Worm (Caenorhabditis elegans): ENCODE measurements around the gene K06G5.1.

DNA sequence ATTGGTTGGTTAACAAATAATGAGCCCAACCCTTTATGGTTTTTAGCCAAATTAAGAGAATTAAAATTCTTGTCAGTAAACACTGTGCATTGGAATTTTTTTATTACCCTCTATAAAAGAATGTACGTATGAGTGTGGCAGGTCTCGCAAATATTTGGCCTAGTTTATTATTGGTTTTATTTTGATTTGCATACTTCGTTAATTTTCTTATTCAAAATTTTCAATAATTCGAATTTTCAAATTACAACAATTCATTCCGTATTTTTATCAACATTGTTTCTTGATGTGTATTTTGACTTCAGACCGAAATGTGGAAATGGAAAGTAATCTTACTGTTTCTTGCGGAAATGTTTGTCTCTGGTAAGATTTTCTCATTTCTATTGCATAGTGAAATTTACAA lies 42.9 kb downstream of the K06G5.1 start, which contains the start of gene E02H4.4:
- TF ChIP-seq ets-7 (tag; optimal IDR thresholded peaks at IDR 0.05) (no peak), B0310.2 (tag; optimal IDR thresholded peaks at IDR 0.05) (no peak), pes-1 (GFP tag; IDR thresholded peaks at IDR 0.05) (no peak), ama-1 (optimal IDR thresholded peaks at IDR 0.05) (no peak), F13C5.2 (tag; optimal IDR thresholded peaks at IDR 0.05) (no peak), flt-1 (GFP tag; IDR thresholded peaks at IDR 0.05) (no peak), aly-1 (tag; optimal IDR thresholded peaks at IDR 0.05) (no peak), hnd-1 (tag; optimal IDR thresholded peaks at IDR 0.05) (no peak), tra-4 (tag; optimal IDR thresholded peaks at IDR 0.05) (no peak), scrt-1 (GFP tag; IDR thresholded peaks at IDR 0.05) (no peak), hmbx-1 (tag; optimal IDR thresholded peaks at IDR 0.05) (no peak)

Measured in whole organism, early embryonic.